Worm (Caenorhabditis elegans): Measurements from ENCODE around the gene atrn-1.

The atrn-1 gene

DNA sequence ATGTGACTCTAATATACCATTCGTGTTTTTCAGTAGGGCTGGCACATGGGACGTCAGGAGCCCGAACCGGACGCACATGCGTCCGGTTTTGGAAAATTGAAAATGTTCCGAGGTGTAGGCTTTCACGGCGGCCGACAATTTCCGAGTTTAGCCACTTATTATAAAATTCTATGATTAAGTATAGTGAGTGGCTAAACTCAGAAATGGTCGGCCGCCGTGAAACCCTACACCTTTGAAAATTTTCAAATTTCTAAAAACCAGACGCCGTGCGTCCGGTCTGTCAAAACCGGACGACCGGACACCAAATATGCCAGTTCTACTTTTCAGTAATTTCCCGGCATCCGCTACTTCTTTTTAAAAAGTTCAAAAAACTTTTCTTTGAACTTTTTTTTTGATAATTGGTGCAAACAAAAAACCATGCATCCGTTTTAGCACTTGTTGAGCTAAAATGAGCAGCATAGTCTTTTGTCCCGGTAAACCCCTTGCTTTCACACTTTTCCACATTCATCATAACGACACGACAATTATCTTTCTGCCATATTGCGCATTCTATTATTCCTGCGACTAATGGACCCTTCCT lies 46.4 kb downstream of the atrn-1 start:
- TF ChIP-seq sox-2 (GFP tag; IDR thresholded peaks at IDR 0.05) (peak; percentile 47; the same call in 1 of the 2 replicates), hlh-6 (tag; optimal IDR thresholded peaks at IDR 0.05) (no peak)

ce11 chrX:14759549-14759948 lies 48.2 kb downstream of the atrn-1 start:
- no peak for TF ChIP-seq K02D7.2 (tag; optimal IDR thresholded peaks at IDR 0.05)
- TF ChIP-seq hlh-15 (tag; optimal IDR thresholded peaks at IDR 0.05): no peak
- TF ChIP-seq fkh-6 (tag; optimal IDR thresholded peaks at IDR 0.05): no peak
- TF ChIP-seq unc-42 (tag; optimal IDR thresholded peaks at IDR 0.05): no peak
- no peak for TF ChIP-seq rnt-1 (tag; optimal IDR thresholded peaks at IDR 0.05)
- no peak for TF ChIP-seq pha-4 (tag; optimal IDR thresholded peaks at IDR 0.05)
- TF ChIP-seq F13H6.1 (tag; optimal IDR thresholded peaks at IDR 0.05): no peak
- no peak for TF ChIP-seq K09A11.1 (tag; optimal IDR thresholded peaks at IDR 0.05; ENCODE audit: insufficient read depth)
- TF ChIP-seq unc-55 (GFP tag; optimal IDR thresholded peaks at IDR 0.05): no peak
- no peak for TF ChIP-seq nhr-11 (tag; optimal IDR thresholded peaks at IDR 0.05)
- no peak for TF ChIP-seq eyg-1 (tag; optimal IDR thresholded peaks at IDR 0.05)
- TF ChIP-seq hlh-8 (tag; optimal IDR thresholded peaks at IDR 0.05): no peak
- no peak for TF ChIP-seq fax-1 (tag; optimal IDR thresholded peaks at IDR 0.05)
- TF ChIP-seq ttx-3 (tag; optimal IDR thresholded peaks at IDR 0.05): no peak
- no peak for TF ChIP-seq odd-2 (tag; optimal IDR thresholded peaks at IDR 0.05)
- TF ChIP-seq ceh-2 (tag; optimal IDR thresholded peaks at IDR 0.05): no peak
- TF ChIP-seq ceh-19 (GFP tag; optimal IDR thresholded peaks at IDR 0.05): no peak
- TF ChIP-seq unc-3 (GFP tag; conservative IDR thresholded peaks at IDR 0.05): no peak
- TF ChIP-seq unc-3 (tag; optimal IDR thresholded peaks at IDR 0.05): no peak
- TF ChIP-seq unc-86 (tag; optimal IDR thresholded peaks at IDR 0.05): no peak
- TF ChIP-seq lim-6 (tag; optimal IDR thresholded peaks at IDR 0.05): no peak

DNA sequence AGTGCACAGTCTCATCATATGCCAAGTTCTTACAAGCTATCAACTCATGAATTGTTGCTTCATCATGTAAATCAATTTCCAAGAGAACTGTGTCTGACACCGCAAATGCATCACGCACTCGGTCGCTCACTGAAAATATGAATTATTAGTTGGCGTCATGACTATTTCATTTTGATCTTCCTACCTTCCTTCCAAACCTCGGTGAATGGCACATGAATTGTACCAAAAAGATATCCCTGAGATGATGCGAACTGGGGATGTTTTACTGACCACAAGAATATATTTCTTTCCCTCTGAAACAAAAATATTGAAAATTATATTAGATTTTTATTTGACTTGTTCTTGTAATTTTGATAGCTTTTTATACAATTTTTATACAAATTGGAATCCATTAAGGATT lies 48.8 kb downstream of the atrn-1 start:
- no peak for TF ChIP-seq dve-1 (tag; optimal IDR thresholded peaks at IDR 0.05)

DNA sequence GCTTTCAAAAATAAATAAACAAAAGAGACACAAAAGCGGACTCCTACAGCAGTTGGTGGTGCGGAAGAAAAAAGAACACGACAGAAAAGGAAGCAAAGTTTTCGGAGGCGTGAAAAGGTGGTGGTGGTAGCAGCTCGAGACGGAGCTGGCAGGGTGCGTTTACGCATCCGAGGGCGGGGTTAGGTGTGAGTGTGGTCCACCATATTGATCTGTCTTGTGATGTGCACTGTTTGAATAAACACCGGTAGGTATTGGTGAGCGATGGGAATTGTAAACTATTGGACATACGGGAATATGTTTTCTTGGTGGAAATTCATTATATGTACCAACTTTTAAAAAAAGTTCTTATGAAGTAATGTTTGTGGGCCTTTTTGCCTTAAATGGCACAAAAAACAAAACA lies 49.6 kb downstream of the atrn-1 start, which contains the start of gene C05G5.5:
C05G5.5 (minus strand) TSS at position 101 of the 400 bp plus-strand sequence.
- TF ChIP-seq sox-2 (GFP tag; IDR thresholded peaks at IDR 0.05): no peak
- no peak for TF ChIP-seq hlh-6 (tag; optimal IDR thresholded peaks at IDR 0.05)
- TF ChIP-seq che-1 (tag; optimal IDR thresholded peaks at IDR 0.05): no peak
- TF ChIP-seq lim-6 (tag; optimal IDR thresholded peaks at IDR 0.05): no peak
- TF ChIP-seq hlh-15 (tag; optimal IDR thresholded peaks at IDR 0.05): no peak
- TF ChIP-seq fkh-10 (GFP tag; optimal IDR thresholded peaks at IDR 0.05): no peak
- no peak for TF ChIP-seq hlh-8 (tag; optimal IDR thresholded peaks at IDR 0.05)
- TF ChIP-seq fkh-6 (tag; optimal IDR thresholded peaks at IDR 0.05): no peak
- TF ChIP-seq elt-4 (tag; optimal IDR thresholded peaks at IDR 0.05): no peak
- no peak for TF ChIP-seq odd-2 (tag; optimal IDR thresholded peaks at IDR 0.05)
- no peak for TF ChIP-seq tbx-7 (tag; optimal IDR thresholded peaks at IDR 0.05)
- no peak for TF ChIP-seq unc-42 (tag; optimal IDR thresholded peaks at IDR 0.05)
- TF ChIP-seq dmd-4 (tag; optimal IDR thresholded peaks at IDR 0.05; ENCODE audit: borderline replicate concordance): no peak
- TF ChIP-seq ref-2 (tag; optimal IDR thresholded peaks at IDR 0.05): no peak
- TF ChIP-seq ama-1 (optimal IDR thresholded peaks at IDR 0.05): no peak
- TF ChIP-seq ceh-9 (tag; optimal IDR thresholded peaks at IDR 0.05): no peak
- no peak for TF ChIP-seq pha-4 (tag; optimal IDR thresholded peaks at IDR 0.05)

DNA sequence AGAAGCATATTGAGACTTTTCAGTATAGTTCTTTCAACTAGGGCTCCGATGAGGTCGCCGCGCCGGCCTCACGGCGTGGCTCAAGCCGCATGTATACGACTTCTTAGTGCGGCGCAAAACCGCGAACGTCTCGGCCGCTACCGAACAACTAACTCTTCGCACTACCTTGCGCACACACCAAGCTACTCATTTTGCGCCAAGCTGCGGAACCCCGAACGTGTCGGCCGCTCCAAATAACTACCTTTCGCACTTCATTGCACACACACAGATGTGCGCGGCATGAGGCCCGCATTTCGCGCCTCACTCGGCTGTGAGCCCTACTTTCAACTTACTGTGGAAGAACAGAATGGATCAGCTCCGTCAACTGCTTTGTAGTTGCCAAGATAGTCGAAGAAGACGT lies 56.4 kb downstream of the atrn-1 start:
- no peak for TF ChIP-seq nfya-1 (tag; optimal IDR thresholded peaks at IDR 0.05)
- no peak for TF ChIP-seq hlh-30 (tag; optimal IDR thresholded peaks at IDR 0.05; ENCODE audit: insufficient read depth)
- TF ChIP-seq odd-2 (tag; optimal IDR thresholded peaks at IDR 0.05): no peak
- no peak for TF ChIP-seq dmd-4 (tag; optimal IDR thresholded peaks at IDR 0.05; ENCODE audit: borderline replicate concordance)
- no peak for TF ChIP-seq pha-4 (tag; optimal IDR thresholded peaks at IDR 0.05)
- TF ChIP-seq rnt-1 (tag; optimal IDR thresholded peaks at IDR 0.05): no peak
- no peak for TF ChIP-seq che-1 (tag; optimal IDR thresholded peaks at IDR 0.05)
- no peak for TF ChIP-seq K02D7.2 (tag; optimal IDR thresholded peaks at IDR 0.05)
- TF ChIP-seq C08G9.2 (tag; optimal IDR thresholded peaks at IDR 0.05): no peak
- no peak for TF ChIP-seq mec-3 (tag; optimal IDR thresholded peaks at IDR 0.05; ENCODE audit: borderline replicate concordance)
- no peak for TF ChIP-seq pqm-1 (tag; optimal IDR thresholded peaks at IDR 0.05)
- TF ChIP-seq fkh-6 (tag; optimal IDR thresholded peaks at IDR 0.05): no peak
- TF ChIP-seq ceh-48 (tag; optimal IDR thresholded peaks at IDR 0.05): no peak
- no peak for TF ChIP-seq nhr-11 (tag; optimal IDR thresholded peaks at IDR 0.05)
- TF ChIP-seq hlh-13 (GFP tag; optimal IDR thresholded peaks at IDR 0.05): no peak

Data from whole organism, late embryonic.